Worm (Caenorhabditis elegans): Measurements from ENCODE around the gene xpo-1.

xpo-1 gene

ce11 chrV:7804801-7805163 lies at the start of gene xpo-1:
TSS of gene xpo-1 (plus strand) at chrV:7805064.
- TF ChIP-seq F37B4.10 (GFP tag; IDR thresholded peaks at IDR 0.05) (0 out of 2 replicates have a peak, but pooled peaks have one; percentile 33), cebp-1 (GFP tag; IDR thresholded peaks at IDR 0.05) (no peak), cebp-1 (tag; optimal IDR thresholded peaks at IDR 0.05) (peak; percentile 47), Y53F4B.3 (GFP tag; IDR thresholded peaks at IDR 0.05) (no peak), dpl-1 (GFP tag; optimal IDR thresholded peaks at IDR 0.05) (no peak), attf-6 (GFP tag; IDR thresholded peaks at IDR 0.05) (no peak)

ce11 chrV:7755991-7756390 lies 48.9 kb upstream of the xpo-1 start:
- TF ChIP-seq nfya-2 (GFP tag; IDR thresholded peaks at IDR 0.05) (no peak), ama-1 (optimal IDR thresholded peaks at IDR 0.05) (no peak), ama-1 (GFP tag; optimal IDR thresholded peaks at IDR 0.05) (no peak), lag-1 (GFP tag; IDR thresholded peaks at IDR 0.05) (no peak), ceh-40 (GFP tag; IDR thresholded peaks at IDR 0.05) (no peak), ztf-28 (GFP tag; IDR thresholded peaks at IDR 0.05) (no peak), pha-4 (tag; optimal IDR thresholded peaks at IDR 0.05) (no peak), D2030.7 (GFP tag; IDR thresholded peaks at IDR 0.05) (no peak)

- TF ChIP-seq somi-1 (GFP tag; optimal IDR thresholded peaks at IDR 0.05) (peak; percentile 61), attf-3 (GFP tag; conservative IDR thresholded peaks at IDR 0.05) (no peak), F49E8.2 (tag; optimal IDR thresholded peaks at IDR 0.05; ENCODE audit: insufficient read depth) (no peak), ceh-27 (GFP tag; optimal IDR thresholded peaks at IDR 0.05) (peak; percentile 44), ama-1 (optimal IDR thresholded peaks at IDR 0.05) (no peak), ama-1 (GFP tag; optimal IDR thresholded peaks at IDR 0.05) (no peak), unc-130 (GFP tag; optimal IDR thresholded peaks at IDR 0.05) (no peak), K12H6.12 (tag; optimal IDR thresholded peaks at IDR 0.05) (peak; percentile 73), C17E4.6 (GFP tag; IDR thresholded peaks at IDR 0.05) (no peak), xnd-1 (tag; optimal IDR thresholded peaks at IDR 0.05) (no peak), lin-40 (tag; optimal IDR thresholded peaks at IDR 0.05) (peak; percentile 33), lin-35 (GFP tag; optimal IDR thresholded peaks at IDR 0.05) (peak in 1 of 3 experiments; percentile 5), ztf-22 (GFP tag; optimal IDR thresholded peaks at IDR 0.05) (no peak)
Observed at ce11 chrV:7759270-7759669, 45.6 kb upstream of the xpo-1 start.

- peak; percentile 28 for TF ChIP-seq nhr-80 (tag; optimal IDR thresholded peaks at IDR 0.05)
- TF ChIP-seq Y67H2A.10 (GFP tag; conservative IDR thresholded peaks at IDR 0.05), result no peak
Observed at ce11 chrV:7760174-7760573, 44.7 kb upstream of the xpo-1 start, which contains the start of gene hint-3. TSS of gene hint-3 (plus strand) at chrV:7760474.

- TF ChIP-seq madf-3 (GFP tag; IDR thresholded peaks at IDR 0.05) (no peak), Y53G8AR.9 (GFP tag; conservative IDR thresholded peaks at IDR 0.05) (0 out of 2 replicates have a peak, but pooled peaks have one; percentile 1)
Observed at ce11 chrV:7761906-7762305, 43.0 kb upstream of the xpo-1 start.

ce11 chrV:7770961-7771360 lies 33.9 kb upstream of the xpo-1 start, which contains the start of gene frpr-3:
TSS of gene frpr-3 (plus strand) at chrV:7771261.
- no peak for TF ChIP-seq B0261.1 (tag; optimal IDR thresholded peaks at IDR 0.05)

- peak; percentile 57 for TF ChIP-seq F33H1.4 (GFP tag; IDR thresholded peaks at IDR 0.05)
- peak; percentile 71 for TF ChIP-seq lsl-1 (GFP tag; optimal IDR thresholded peaks at IDR 0.05)
- no peak for TF ChIP-seq let-607 (tag; optimal IDR thresholded peaks at IDR 0.05)
- peak; percentile 20 for TF ChIP-seq xnd-1 (tag; optimal IDR thresholded peaks at IDR 0.05)
Observed at ce11 chrV:7773647-7774046, 31.2 kb upstream of the xpo-1 start.
